Worm (Caenorhabditis elegans) whole organism, dauer: ENCODE data around the gene lep-2.

Experiments used
- unc-62 ChIP-seq: sonication (generic microtip); optimal IDR thresholded peaks from 2 replicates; lab custom pipeline; 2017; ENCODE audit warnings: missing biosample characterization, missing genetic modification reagents, missing genetic modification characterization

The lep-2 gene

DNA sequence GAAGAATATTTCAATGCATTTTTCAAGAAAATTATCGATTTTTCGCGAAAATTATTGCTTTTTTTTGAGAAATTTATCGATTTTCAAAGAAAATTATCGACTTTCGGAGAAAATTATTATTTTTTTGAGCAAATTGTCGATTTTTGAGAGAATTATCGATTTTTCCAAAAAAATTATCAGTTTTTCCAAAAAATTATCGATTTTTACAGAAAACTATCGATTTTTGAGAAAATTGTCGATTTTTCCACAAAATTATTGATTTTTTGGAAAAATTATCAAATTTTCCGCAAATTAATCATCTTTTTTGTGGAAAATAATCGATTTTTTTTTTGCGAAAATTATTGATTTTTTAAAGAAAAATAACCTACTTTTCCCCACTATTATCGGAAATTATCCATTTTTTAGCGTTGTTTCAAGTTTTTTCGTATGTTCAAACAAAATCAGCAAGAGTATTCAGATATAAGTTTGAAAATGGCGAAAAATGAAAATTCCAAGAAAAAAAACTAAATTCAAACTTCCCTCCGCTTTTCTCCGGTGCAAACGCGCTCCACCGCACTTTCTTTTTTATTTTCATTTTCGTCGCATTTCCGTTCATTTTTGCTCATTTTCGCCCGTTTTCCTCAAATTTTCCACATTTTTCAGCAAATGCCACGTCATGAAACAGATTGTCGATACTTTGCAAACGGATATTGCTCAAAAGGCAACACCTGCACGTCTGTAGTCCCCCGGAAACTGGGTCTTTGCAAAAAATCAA lies at the start of gene lep-2:
TSS of gene lep-2 (plus strand) at position 637 of the 754 bp plus-strand sequence.
- no peak for TF ChIP-seq unc-62 (GFP tag; lab: Kevin White, UChicago)

- no peak for TF ChIP-seq unc-62 (GFP tag; lab: Kevin White, UChicago)
Observed at ce11 chrIV:945601-946000, 46.5 kb upstream of the lep-2 start, which contains the start of gene faah-3. Gene faah-3, minus strand, starts transcription at chrIV:945653.

DNA sequence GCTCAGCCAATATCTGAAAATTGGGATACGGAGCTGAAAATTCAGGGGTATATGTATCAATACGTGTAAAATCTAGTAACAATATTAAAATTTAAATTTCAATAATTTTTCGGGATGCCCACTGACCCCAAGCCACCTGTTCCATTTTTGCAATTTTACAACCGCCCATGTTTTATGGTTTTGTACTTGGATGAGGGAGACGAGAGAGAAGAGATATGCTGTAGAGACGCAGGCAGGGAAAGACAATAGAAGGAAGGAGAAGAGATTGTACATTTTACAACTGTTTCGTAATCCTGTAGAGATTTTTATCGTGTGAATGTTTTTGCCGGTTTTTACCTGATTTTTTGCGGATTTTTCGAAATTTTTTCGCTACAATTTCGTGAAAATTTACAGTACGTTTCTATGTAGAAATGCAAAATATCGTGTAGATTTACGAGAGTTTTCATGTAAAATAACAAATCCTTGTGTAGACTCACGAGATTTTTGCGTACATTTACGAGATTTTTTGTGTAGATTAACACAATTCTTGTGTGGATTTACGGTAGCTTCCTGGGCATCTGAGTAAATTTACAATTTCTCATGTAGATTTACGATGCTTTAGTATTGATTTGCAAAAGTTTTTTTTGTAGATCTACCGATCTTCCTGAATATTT lies 42.0 kb upstream of the lep-2 start:
- TF ChIP-seq unc-62 (GFP tag; lab: Kevin White, UChicago), result no peak

DNA sequence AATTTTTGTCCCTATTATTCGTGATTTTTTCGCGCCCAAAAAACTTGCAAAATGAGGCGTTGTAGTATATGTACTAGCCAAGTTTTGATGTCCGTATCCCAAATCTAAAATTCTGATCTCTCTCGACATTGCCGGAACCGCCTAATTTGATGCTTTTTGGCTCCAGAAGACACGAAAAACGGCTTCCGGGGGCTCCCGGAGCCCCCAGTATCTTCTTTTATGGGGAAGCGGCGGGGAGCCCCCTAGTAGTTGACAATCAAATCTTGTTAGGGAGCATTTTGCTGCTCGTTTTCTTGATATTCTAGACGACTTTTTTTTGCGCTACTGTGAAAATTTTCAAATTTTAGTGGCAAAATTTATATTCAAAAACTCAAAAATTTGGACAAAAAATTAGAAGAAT lies 40.5 kb upstream of the lep-2 start:
- TF ChIP-seq unc-62 (GFP tag; lab: Kevin White, UChicago), result no peak

DNA sequence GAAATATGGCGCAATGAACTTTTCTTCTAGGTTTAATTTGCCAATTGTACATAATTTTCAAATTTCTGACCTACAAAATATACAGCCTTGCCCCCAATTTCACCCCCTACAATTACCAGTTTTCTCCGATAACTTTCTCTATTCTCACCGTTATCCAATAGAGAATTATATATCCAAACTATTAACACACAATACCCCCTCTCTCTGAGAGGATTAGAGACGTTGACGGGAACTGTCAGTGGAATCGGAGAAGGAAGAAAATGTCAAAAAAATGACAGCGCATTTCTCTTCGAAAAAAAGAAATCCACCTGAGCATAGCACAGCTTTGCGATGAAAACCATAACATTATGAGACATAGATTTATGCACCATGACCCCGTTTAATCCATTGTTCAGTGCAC lies 38.9 kb upstream of the lep-2 start:
- no peak for TF ChIP-seq unc-62 (GFP tag; lab: Kevin White, UChicago)

ce11 chrIV:957820-958219 lies 34.3 kb upstream of the lep-2 start:
- no peak for TF ChIP-seq unc-62 (GFP tag; lab: Kevin White, UChicago)

DNA sequence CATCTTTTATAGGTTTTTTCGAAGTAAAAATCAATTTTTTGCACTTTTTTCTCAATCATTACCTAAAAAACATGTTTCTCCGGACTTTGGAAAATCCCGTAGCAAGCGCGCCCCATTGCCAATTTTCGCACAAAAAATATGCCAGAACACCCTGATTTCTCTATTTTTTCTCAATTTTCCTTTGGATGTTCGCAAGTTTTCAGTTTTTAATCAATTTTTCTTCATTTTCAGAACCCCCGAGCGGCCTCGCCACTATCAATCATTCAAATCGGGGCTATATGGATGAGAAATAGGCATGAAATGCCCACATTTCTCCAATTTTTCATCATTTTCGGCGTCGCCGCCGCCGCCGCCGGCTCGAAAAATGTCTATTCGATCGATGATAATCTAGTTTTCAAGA lies 32.9 kb upstream of the lep-2 start, which contains the start of gene plx-1:
TSS of gene plx-1 (plus strand) at position 301 of the 400 bp plus-strand sequence.
- no peak for TF ChIP-seq unc-62 (GFP tag; lab: Kevin White, UChicago)

ce11 chrIV:960177-960576 lies 31.9 kb upstream of the lep-2 start:
- no peak for TF ChIP-seq unc-62 (GFP tag; lab: Kevin White, UChicago)

ce11 chrIV:961862-962261 lies 30.2 kb upstream of the lep-2 start:
- TF ChIP-seq unc-62 (GFP tag; lab: Kevin White, UChicago), result no peak

DNA sequence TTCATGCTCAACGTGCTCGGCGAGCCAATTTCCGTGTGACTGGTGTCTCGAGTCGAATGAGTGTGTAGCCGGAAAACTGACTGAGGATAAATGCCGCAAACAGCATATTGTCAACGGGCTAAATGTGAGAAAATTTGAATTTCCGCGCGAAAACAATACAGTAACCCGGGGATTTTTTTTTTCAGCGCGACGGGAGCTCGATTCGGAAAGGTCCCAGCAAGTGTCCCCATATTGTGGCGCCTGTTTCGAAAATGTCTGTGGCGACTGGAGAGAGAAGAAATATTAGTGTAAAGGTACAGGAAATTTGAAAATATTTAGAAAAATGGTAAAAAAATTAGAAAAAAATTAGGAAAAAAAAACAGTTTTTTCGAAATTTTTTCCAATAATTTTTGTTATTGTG lies 21.0 kb upstream of the lep-2 start:
- TF ChIP-seq unc-62 (GFP tag; lab: Kevin White, UChicago), result no peak

DNA sequence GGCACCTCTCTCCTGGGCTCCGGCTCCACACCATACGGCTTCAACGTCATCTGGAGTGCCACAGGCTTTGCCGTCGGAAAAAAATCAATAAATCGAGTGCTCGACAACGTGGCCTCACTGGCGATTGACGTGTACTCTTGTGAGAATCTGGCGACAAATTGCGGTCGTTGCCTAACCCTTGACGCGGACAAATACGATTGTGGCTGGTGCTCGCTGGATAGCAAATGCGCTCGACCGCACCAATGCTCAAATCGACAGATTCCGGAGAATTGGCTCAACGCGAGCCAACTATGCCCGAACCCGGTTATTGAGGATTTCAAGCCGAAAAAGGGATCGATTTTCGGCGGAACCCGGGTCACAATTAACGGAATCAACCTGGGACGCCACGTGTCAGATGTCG lies 19.7 kb upstream of the lep-2 start:
- no peak for TF ChIP-seq unc-62 (GFP tag; lab: Kevin White, UChicago)

- no peak for TF ChIP-seq unc-62 (GFP tag; lab: Kevin White, UChicago)
Observed at ce11 chrIV:972811-973428, 19.2 kb upstream of the lep-2 start.

DNA sequence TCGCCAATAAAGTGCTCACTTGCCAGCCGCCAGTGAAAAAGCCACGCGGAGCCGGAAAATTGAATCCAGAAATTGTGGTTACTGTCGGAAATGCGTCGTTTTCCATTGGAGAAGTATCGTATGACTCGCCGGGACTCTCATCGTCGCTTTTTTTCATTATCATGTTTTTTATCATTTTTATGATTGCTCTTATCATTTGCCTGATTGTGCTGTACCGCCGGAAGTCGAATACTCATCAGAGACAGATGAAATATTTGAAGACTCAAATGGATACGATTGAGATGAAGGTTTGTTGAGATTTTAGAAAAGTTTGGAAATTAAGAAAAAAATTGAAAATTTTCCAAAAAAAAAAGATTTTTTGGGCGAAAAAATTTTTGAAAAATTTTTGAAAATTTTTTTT lies 15.7 kb upstream of the lep-2 start:
- no peak for TF ChIP-seq unc-62 (GFP tag; lab: Kevin White, UChicago)

ce11 chrIV:983558-983957 lies 8.5 kb upstream of the lep-2 start:
- no peak for TF ChIP-seq unc-62 (GFP tag; lab: Kevin White, UChicago)

- TF ChIP-seq unc-62 (GFP tag; lab: Kevin White, UChicago), result no peak
Observed at ce11 chrIV:990352-990751, 1.7 kb upstream of the lep-2 start, which contains the start of gene egrh-2. Gene egrh-2, minus strand, starts transcription at chrIV:990452.

DNA sequence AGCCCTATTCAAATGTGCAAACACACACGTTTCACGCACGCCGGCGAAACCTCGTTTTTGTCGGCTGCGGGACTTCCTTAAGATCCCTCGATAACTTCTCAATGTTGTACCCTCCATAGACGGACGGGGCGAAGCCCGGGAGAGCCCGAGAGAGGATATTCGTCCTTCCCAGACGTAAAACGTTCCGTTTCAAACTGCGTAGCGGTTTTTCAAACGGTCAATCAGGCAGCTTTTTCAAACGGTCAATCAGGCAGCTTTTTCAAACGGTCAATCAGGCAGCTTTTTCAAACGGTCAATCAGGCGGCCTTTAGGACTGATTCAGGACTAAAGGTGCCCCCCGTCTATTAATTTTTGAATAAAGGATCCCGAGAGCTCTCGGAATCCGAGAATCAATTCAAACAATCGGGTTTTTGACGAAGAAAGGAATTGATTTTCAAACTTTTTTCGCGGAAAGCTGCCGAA lies 871 bp upstream of the lep-2 start:
- TF ChIP-seq unc-62 (GFP tag; lab: Kevin White, UChicago), result no peak
